Worm (Caenorhabditis elegans) whole organism, dauer: ENCODE data around the gene ptr-16.

Experiments
- unc-62 ChIP-seq: sonication (generic microtip); optimal IDR thresholded peaks from 2 replicates; lab custom pipeline; 2017; ENCODE audit warnings: missing biosample characterization, missing genetic modification reagents, missing genetic modification characterization

The ptr-16 gene

ce11 chrV:1154472-1155278, 10.8 kb upstream of the ptr-16 start:
- TF ChIP-seq unc-62 (GFP tag; lab: Kevin White, UChicago) = no peak

- TF ChIP-seq unc-62 (GFP tag; lab: Kevin White, UChicago) = no peak
Observed at ce11 chrV:1155914-1156313, 9.6 kb upstream of the ptr-16 start, which contains the start of gene cmd-1. Gene cmd-1, plus strand, starts transcription at chrV:1156271.

ce11 chrV:1156431-1156830, 9.1 kb upstream of the ptr-16 start:
- no peak for TF ChIP-seq unc-62 (GFP tag; lab: Kevin White, UChicago)

- TF ChIP-seq unc-62 (GFP tag; lab: Kevin White, UChicago) = no peak
Observed at ce11 chrV:1157443-1157842, 8.1 kb upstream of the ptr-16 start.

ce11 chrV:1158247-1158646, 7.3 kb upstream of the ptr-16 start:
- TF ChIP-seq unc-62 (GFP tag; lab: Kevin White, UChicago) = no peak

ce11 chrV:1160716-1161115, 4.8 kb upstream of the ptr-16 start:
- TF ChIP-seq unc-62 (GFP tag; lab: Kevin White, UChicago) = no peak

ce11 chrV:1164196-1164691, 1.3 kb upstream of the ptr-16 start, which contains the start of gene T21H3.5:
Gene T21H3.5, minus strand, starts transcription at chrV:1164293.
- no peak for TF ChIP-seq unc-62 (GFP tag; lab: Kevin White, UChicago)

- no peak for TF ChIP-seq unc-62 (GFP tag; lab: Kevin White, UChicago)
Observed at ce11 chrV:1170591-1170990, 5.1 kb downstream of the ptr-16 start.

- TF ChIP-seq unc-62 (GFP tag; lab: Kevin White, UChicago) = no peak
Observed at ce11 chrV:1176277-1176839, 10.8 kb downstream of the ptr-16 start, which contains the start of gene T21H3.1. Gene T21H3.1, plus strand, starts transcription at chrV:1176724.

ce11 chrV:1179279-1179678, 13.8 kb downstream of the ptr-16 start, which contains the start of gene F25A2.1:
Gene F25A2.1, plus strand, starts transcription at chrV:1179579.
- no peak for TF ChIP-seq unc-62 (GFP tag; lab: Kevin White, UChicago)

ce11 chrV:1195995-1196394, 30.5 kb downstream of the ptr-16 start, which contains the start of the genes wrb-1 and Y50D4A.4:
Gene wrb-1, plus strand, starts transcription at chrV:1196072.
Gene Y50D4A.4, minus strand, starts transcription at chrV:1196127.
- no peak for TF ChIP-seq unc-62 (GFP tag; lab: Kevin White, UChicago)

ce11 chrV:1199219-1199889, 33.8 kb downstream of the ptr-16 start, which contains the start of gene Y50D4A.6:
Gene Y50D4A.6, minus strand, starts transcription at chrV:1199269.
- TF ChIP-seq unc-62 (GFP tag; lab: Kevin White, UChicago) = no peak

ce11 chrV:1201717-1202116, 36.2 kb downstream of the ptr-16 start:
- TF ChIP-seq unc-62 (GFP tag; lab: Kevin White, UChicago) = no peak

ce11 chrV:1206971-1207370, 41.5 kb downstream of the ptr-16 start, which contains the start of gene Y50D4A.5:
Gene Y50D4A.5, plus strand, starts transcription at chrV:1207307.
- TF ChIP-seq unc-62 (GFP tag; lab: Kevin White, UChicago) = no peak

ce11 chrV:1207589-1207988, 42.1 kb downstream of the ptr-16 start, which contains the start of gene Y50D4A.1:
Gene Y50D4A.1, plus strand, starts transcription at chrV:1207889.
- no peak for TF ChIP-seq unc-62 (GFP tag; lab: Kevin White, UChicago)
